Worm (Caenorhabditis elegans): ENCODE data around the gene hpo-40.

hpo-40 gene

ce11 chrV:10210244-10210643, 2.5 kb upstream of the hpo-40 start, which contains the start of gene tftc-3:
TSS of gene tftc-3 (minus strand) at chrV:10210344.
- no peak for TF ChIP-seq egl-27 (tag; optimal IDR thresholded peaks at IDR 0.05)
- TF ChIP-seq alr-1 (tag; optimal IDR thresholded peaks at IDR 0.05; ENCODE audit: borderline replicate concordance) = no peak
- no peak for TF ChIP-seq hlh-17 (GFP tag; optimal IDR thresholded peaks at IDR 0.05; ENCODE audit: borderline replicate concordance)
- TF ChIP-seq grh-1 (GFP tag; IDR thresholded peaks at IDR 0.05) = no peak
- no peak for TF ChIP-seq fkh-4 (tag; optimal IDR thresholded peaks at IDR 0.05; ENCODE audit: borderline replicate concordance)
- no peak for TF ChIP-seq aly-2 (tag; optimal IDR thresholded peaks at IDR 0.05)
- no peak for TF ChIP-seq egl-13 (tag; optimal IDR thresholded peaks at IDR 0.05)
- no peak for TF ChIP-seq hlh-4 (tag; optimal IDR thresholded peaks at IDR 0.05)
- TF ChIP-seq nhr-19 (GFP tag; conservative IDR thresholded peaks at IDR 0.05) = no peak
- no peak for TF ChIP-seq fos-1 (tag; optimal IDR thresholded peaks at IDR 0.05)

ce11 chrV:10212027-10212426, 700 bp upstream of the hpo-40 start, which contains the start of gene zhit-3:
TSS of gene zhit-3 (minus strand) at chrV:10212127.
- TF ChIP-seq Y116A8C.19 (tag; optimal IDR thresholded peaks at IDR 0.05; ENCODE audit: borderline replicate concordance) = no peak

DNA sequence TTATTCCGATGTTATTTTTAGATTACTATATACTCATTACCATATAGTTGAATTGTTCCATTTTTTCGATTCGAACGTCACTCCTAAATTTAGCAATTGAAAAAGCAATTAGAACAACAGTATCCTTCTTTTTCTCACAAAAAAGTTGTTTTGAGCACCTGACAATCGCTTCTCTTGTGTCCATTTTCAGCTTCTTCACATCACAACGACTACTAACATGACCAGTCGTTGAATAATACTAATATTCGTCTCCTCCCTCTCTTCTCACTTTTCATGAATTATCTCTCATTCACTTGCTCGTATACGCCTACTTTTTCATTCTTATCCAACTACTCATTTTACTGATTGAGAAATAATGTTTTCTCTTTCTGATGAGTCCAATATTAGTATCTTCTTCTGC, 4.0 kb downstream of the hpo-40 start, which contains the start of gene ZK856.14:
ZK856.14 (plus strand) TSS at position 301 of the 400 bp plus-strand sequence.
- TF ChIP-seq rnt-1 (tag; optimal IDR thresholded peaks at IDR 0.05) (no peak), C34B4.2 (tag; optimal IDR thresholded peaks at IDR 0.05) (no peak), swsn-7 (tag; optimal IDR thresholded peaks at IDR 0.05) (no peak), mdl-1 (tag; optimal IDR thresholded peaks at IDR 0.05) (no peak), jun-1 (tag; optimal IDR thresholded peaks at IDR 0.05) (no peak), irx-1 (tag; optimal IDR thresholded peaks at IDR 0.05) (no peak)

- no peak for TF ChIP-seq mab-9 (GFP tag; IDR thresholded peaks at IDR 0.05)
- TF ChIP-seq nhr-77 (tag; optimal IDR thresholded peaks at IDR 0.05) = no peak
- no peak for TF ChIP-seq sox-4 (tag; optimal IDR thresholded peaks at IDR 0.05)
- TF ChIP-seq efl-1 (optimal IDR thresholded peaks at IDR 0.05) = no peak
- TF ChIP-seq efl-1 (GFP tag; optimal IDR thresholded peaks at IDR 0.05 in 1 of 2) = no peak
- TF ChIP-seq rnt-1 (tag; optimal IDR thresholded peaks at IDR 0.05) = no peak
- no peak for TF ChIP-seq irx-1 (tag; optimal IDR thresholded peaks at IDR 0.05)
- TF ChIP-seq pag-3 (tag; optimal IDR thresholded peaks at IDR 0.05; ENCODE audit: borderline replicate concordance, insufficient read depth) = no peak
- no peak for TF ChIP-seq unc-86 (tag; optimal IDR thresholded peaks at IDR 0.05)
- no peak for TF ChIP-seq sptf-1 (tag; optimal IDR thresholded peaks at IDR 0.05)
- no peak for TF ChIP-seq fkh-4 (tag; optimal IDR thresholded peaks at IDR 0.05; ENCODE audit: borderline replicate concordance)
- TF ChIP-seq fos-1 (tag; optimal IDR thresholded peaks at IDR 0.05) = no peak
- no peak for TF ChIP-seq unc-62 (GFP tag; optimal IDR thresholded peaks at IDR 0.05)
- no peak for TF ChIP-seq ceh-63 (GFP tag; optimal IDR thresholded peaks at IDR 0.05)
- TF ChIP-seq vab-15 (tag; optimal IDR thresholded peaks at IDR 0.05) = no peak
- TF ChIP-seq nhr-76 (tag; optimal IDR thresholded peaks at IDR 0.05) = no peak
- TF ChIP-seq F16B12.6 (tag; optimal IDR thresholded peaks at IDR 0.05) = no peak
- TF ChIP-seq egl-27 (tag; optimal IDR thresholded peaks at IDR 0.05) = no peak
- TF ChIP-seq egl-13 (tag; optimal IDR thresholded peaks at IDR 0.05) = no peak
These were observed 7.9 kb downstream of the hpo-40 start, which contains the start of gene C12D8.13 for ce11 chrV:10220605-10221004. TSS of gene C12D8.13 (minus strand) at chrV:10220705.

ce11 chrV:10221317-10221716, 8.6 kb downstream of the hpo-40 start, which contains the start of the genes fipr-5 and fipr-9:
TSS of gene fipr-5 (minus strand) at chrV:10221417.
TSS of gene fipr-9 (plus strand) at chrV:10221662.
- TF ChIP-seq lin-15B (tag; optimal IDR thresholded peaks at IDR 0.05) (no peak), snpc-4 (tag; optimal IDR thresholded peaks at IDR 0.05) (no peak), elt-3 (tag; optimal IDR thresholded peaks at IDR 0.05) (no peak), unc-30 (tag; optimal IDR thresholded peaks at IDR 0.05) (no peak), pqm-1 (tag; optimal IDR thresholded peaks at IDR 0.05) (no peak), fkh-8 (tag; optimal IDR thresholded peaks at IDR 0.05) (no peak), nhr-19 (GFP tag; conservative IDR thresholded peaks at IDR 0.05) (no peak), sox-4 (tag; optimal IDR thresholded peaks at IDR 0.05) (no peak), vab-15 (tag; optimal IDR thresholded peaks at IDR 0.05) (no peak), fos-1 (tag; optimal IDR thresholded peaks at IDR 0.05) (no peak), ceh-90 (tag; optimal IDR thresholded peaks at IDR 0.05) (no peak), irx-1 (tag; optimal IDR thresholded peaks at IDR 0.05) (no peak), unc-130 (tag; optimal IDR thresholded peaks at IDR 0.05) (no peak), mep-1 (tag; optimal IDR thresholded peaks at IDR 0.05) (no peak)
